Fruit fly (Drosophila melanogaster) ovary, adult (tissue): Measurements from ENCODE around the gene CG17107.

ENCODE experiments used
- CG17801 ChIP-seq: fragments of 200-800 bp; optimal IDR thresholded peaks from 2 replicates; lab custom pipeline; 2019; ENCODE audit warnings: missing biosample characterization, mild to moderate bottlenecking, missing genetic modification characterization, moderate library complexity; ENCODE audit not compliant: partially characterized antibody

Gene CG17107

dm6 chr2L:10676933-10677714 is 4.6 kb upstream of the CG17107 start, which contains the start of gene CG17104:
Gene CG17104, plus strand, starts transcription at chr2L:10677198.
- no peak for TF ChIP-seq CG17801 (GFP tag; lab: Kevin White, UChicago)

DNA sequence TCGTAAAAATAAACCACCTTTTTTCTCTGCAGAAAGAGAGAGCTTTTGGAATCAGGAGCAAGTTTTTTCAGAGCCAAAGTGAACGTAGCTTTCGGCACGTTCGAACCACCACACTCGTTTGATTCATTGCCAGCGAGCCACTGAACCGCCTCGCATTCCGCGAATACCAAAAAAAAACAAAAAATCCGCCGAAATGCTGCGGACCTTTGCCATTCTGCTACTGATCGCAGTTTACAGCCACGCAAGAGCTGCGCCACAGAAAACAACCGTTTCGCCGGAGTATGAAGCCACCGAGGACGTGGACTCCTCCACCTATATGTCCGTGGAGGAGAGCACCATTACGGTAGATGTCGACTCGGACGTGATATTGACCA is 4.0 kb upstream of the CG17107 start:
- no peak for TF ChIP-seq CG17801 (GFP tag; lab: Kevin White, UChicago)

DNA sequence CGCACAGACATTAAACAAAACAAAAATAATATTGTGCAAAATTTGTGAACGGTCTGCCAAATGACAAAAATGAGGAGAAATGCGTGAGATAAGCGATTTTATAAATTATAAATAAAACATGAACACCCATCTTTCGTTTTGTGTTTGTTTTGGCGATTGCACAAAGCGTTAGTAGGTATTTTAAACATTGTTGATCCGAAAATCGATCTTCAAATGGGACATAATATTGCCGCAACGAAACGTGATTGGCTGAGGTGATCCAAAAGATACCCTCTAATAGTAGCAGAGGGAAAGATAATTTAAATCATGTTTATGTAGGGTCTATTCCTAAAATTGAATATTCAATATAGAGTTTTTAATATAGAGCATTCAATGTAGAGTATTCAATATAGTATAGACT is 2.1 kb upstream of the CG17107 start:
- TF ChIP-seq CG17801 (GFP tag; lab: Kevin White, UChicago) = no peak

- TF ChIP-seq CG17801 (GFP tag; lab: Kevin White, UChicago) = no peak
These were observed 1.1 kb upstream of the CG17107 start, which contains the start of gene CG17105 for dm6 chr2L:10680584-10681080. Gene CG17105, plus strand, starts transcription at chr2L:10681030.

DNA sequence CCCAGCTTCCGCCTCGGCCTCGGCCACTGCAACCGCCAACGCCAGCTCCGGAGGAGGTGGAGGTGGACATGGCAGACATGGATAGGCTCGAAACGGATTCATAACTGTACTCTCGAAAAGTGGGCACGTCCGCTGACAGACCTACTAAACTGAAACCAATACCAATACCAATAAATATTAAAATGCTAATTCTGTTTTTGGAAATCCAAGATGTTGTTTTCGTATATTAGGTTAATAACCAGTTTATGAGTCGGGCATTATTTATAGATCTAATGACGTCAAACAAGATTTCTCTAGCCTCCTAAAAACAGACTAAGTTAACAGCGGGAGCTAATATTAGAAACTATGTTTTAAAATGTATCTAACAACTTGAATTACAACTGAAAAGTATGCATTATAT is 495 bp downstream of the CG17107 start:
- TF ChIP-seq CG17801 (GFP tag; lab: Kevin White, UChicago) = no peak

DNA sequence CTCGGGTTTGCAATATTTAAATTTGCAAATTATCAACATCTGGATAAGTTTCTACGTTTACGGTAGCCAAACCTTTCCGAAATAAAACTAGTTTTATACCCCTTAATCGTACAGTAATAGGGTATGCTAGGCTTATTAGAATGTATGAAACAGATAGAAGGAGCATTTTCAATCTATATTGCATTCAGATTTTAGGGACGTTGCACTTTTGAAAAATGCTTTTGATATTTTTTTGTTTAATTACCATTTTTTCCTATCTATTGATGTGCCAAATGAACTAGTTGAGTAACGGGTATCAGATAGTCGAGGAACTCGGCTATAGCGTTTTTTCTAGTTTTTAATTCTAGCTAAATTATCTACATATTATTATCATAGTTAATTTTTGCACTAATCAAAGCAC is 1.2 kb downstream of the CG17107 start:
- no peak for TF ChIP-seq CG17801 (GFP tag; lab: Kevin White, UChicago)

- no peak for TF ChIP-seq CG17801 (GFP tag; lab: Kevin White, UChicago)
These were observed 2.6 kb downstream of the CG17107 start, which contains the start of gene CG7299 for dm6 chr2L:10684309-10684708. Gene CG7299, minus strand, starts transcription at chr2L:10684409.

- no peak for TF ChIP-seq CG17801 (GFP tag; lab: Kevin White, UChicago)
These were observed 4.0 kb downstream of the CG17107 start for dm6 chr2L:10685666-10686065.

- TF ChIP-seq CG17801 (GFP tag; lab: Kevin White, UChicago) = no peak
These were observed 5.5 kb downstream of the CG17107 start, which contains the start of gene CG7296 for dm6 chr2L:10687009-10687793. Gene CG7296, minus strand, starts transcription at chr2L:10687066.

DNA sequence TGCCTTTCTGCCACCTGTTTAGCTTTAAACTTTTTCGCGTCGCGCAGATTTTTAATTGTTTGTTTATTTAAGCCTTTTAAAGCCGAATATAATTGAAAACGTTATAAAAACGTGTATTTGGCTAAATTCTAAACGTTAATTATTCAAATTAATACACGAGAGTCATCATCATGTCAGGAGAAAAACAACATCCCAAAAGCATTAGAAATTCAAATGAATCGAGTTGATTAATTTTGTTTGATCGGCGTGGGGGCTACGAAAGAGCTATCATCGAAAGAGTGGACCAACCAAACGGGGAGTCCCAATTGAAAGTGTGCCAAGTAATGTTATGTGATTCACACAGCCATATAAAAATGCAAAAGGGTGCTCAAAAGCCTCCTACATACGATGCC is 6.1 kb downstream of the CG17107 start:
- TF ChIP-seq CG17801 (GFP tag; lab: Kevin White, UChicago) = no peak

DNA sequence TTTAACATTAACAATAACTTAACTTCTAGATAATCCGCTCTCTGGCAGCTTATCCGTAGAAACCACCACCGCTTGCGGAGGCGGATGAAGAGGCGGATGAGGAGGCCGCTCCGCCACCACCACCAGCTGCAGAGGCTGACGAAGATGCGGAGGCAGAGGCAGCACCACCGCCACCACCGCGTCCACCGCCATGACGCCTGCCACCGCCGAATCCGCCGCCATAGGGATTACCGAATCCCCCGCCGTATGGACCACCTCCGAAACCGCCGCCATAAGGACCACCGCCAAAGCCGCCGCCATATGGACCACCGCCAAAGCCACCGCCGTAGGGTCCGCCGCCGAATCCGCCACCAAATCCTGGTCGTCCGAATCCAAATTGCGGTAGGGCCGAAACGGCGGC is 7.1 kb downstream of the CG17107 start:
- TF ChIP-seq CG17801 (GFP tag; lab: Kevin White, UChicago) = no peak

dm6 chr2L:10689221-10690034 is 7.7 kb downstream of the CG17107 start, which contains the start of gene CG7294:
Gene CG7294, minus strand, starts transcription at chr2L:10689271.
- TF ChIP-seq CG17801 (GFP tag; lab: Kevin White, UChicago) = no peak

dm6 chr2L:10693018-10693417 is 11.3 kb downstream of the CG17107 start:
- no peak for TF ChIP-seq CG17801 (GFP tag; lab: Kevin White, UChicago)

DNA sequence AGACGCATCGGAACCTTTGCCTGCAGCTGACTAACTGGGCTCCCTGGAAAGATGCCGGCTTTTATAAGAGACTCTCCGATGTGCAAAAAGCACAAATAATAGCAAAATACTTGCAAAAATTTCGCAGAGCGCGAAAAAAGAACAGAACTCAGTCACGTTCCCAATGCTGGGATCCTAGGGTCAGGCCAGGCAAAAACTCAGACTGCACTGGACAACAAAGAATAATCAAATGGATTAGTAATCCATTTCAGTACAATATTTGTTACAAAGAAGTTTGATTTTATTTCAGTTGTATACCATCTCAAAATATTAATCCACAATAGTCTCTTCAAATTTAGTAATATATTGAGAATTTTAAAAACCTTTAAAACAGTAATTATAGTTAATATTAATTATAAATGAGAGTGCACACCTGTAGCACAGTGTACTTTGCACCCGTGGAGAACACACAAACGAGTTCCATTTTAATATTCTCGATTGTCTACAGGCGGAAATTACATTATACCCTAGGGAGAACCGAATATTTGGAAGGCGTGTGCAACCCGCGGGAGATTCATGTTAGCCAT is 12.4 kb downstream of the CG17107 start, which contains the start of gene CG17108:
Gene CG17108, minus strand, starts transcription at position 51 of the 566 bp plus-strand sequence.
- TF ChIP-seq CG17801 (GFP tag; lab: Kevin White, UChicago) = no peak
